Fruit fly (Drosophila melanogaster) whole organism, embryonic: Measurements from ENCODE around the gene CG31816.

ENCODE experiments used
- BtbVII ChIP-seq: fragments of 200-800 bp; sonication (Bioruptor generic); optimal IDR thresholded peaks from 3 replicates; lab custom pipeline; 2017; ENCODE audit warnings: missing biosample characterization, mild to moderate bottlenecking, missing genetic modification characterization
- CG11560 ChIP-seq: fragments of 200-800 bp; sonication (Bioruptor generic); IDR thresholded peaks from 3 replicates; pipeline ENCODE4 v1.3.6; 2022; ENCODE audit warnings: missing biosample characterization, missing genetic modification characterization
- CG12769 ChIP-seq: fragments of 200-800 bp; sonication (Bioruptor generic); optimal IDR thresholded peaks from 2 replicates; lab custom pipeline; 2019; ENCODE audit warnings: missing biosample characterization, mild to moderate bottlenecking, missing genetic modification characterization, moderate library complexity
- CG13775 ChIP-seq: fragments of 200-800 bp; sonication (Bioruptor generic); optimal IDR thresholded peaks from 3 replicates; lab custom pipeline; 2017; ENCODE audit warnings: missing biosample characterization, mild to moderate bottlenecking, missing genetic modification characterization
- CG14860 ChIP-seq: fragments of 200-800 bp; sonication (Bioruptor generic); IDR thresholded peaks from 3 replicates; pipeline ENCODE4 v1.3.6; 2022; ENCODE audit warnings: missing biosample characterization, missing genetic modification characterization; ENCODE audit not compliant: partially characterized antibody
- CG15479 ChIP-seq: fragments of 200-800 bp; sonication (Bioruptor generic); optimal IDR thresholded peaks from 3 replicates; lab custom pipeline; 2019; ENCODE audit warnings: missing biosample characterization, mild to moderate bottlenecking, missing genetic modification characterization, moderate library complexity
- CG15601 ChIP-seq: fragments of 200-800 bp; sonication (Bioruptor generic); optimal IDR thresholded peaks from 3 replicates; lab custom pipeline; 2019; ENCODE audit warnings: missing biosample characterization, mild to moderate bottlenecking, missing genetic modification characterization, moderate library complexity
- CG17385 ChIP-seq: fragments of 200-800 bp; sonication (Bioruptor generic); optimal IDR thresholded peaks from 3 replicates; lab custom pipeline; 2018; ENCODE audit warnings: missing biosample characterization, mild to moderate bottlenecking, missing genetic modification characterization
- CG2116 ChIP-seq: fragments of 200-800 bp; sonication (Bioruptor generic); optimal IDR thresholded peaks from 3 replicates; lab custom pipeline; 2018; ENCODE audit warnings: missing biosample characterization, mild to moderate bottlenecking, missing genetic modification characterization
- CG34376 ChIP-seq: fragments of 200-800 bp; sonication (Bioruptor generic); optimal IDR thresholded peaks from 2 replicates; lab custom pipeline; 2018; ENCODE audit warnings: missing biosample characterization, mild to moderate bottlenecking, missing genetic modification characterization
- CG42726 ChIP-seq: fragments of 200-800 bp; sonication (Bioruptor generic); IDR thresholded peaks from 2 replicates; pipeline ENCODE4 v1.3.6; 2022; ENCODE audit warnings: missing biosample characterization, missing genetic modification characterization; ENCODE audit not compliant: partially characterized antibody
- CG4282 ChIP-seq: fragments of 200-800 bp; sonication (Bioruptor generic); optimal IDR thresholded peaks from 2 replicates; lab custom pipeline; 2016; ENCODE audit warnings: missing biosample characterization, missing genetic modification characterization
- CG4424 ChIP-seq: fragments of 200-800 bp; sonication (Bioruptor generic); optimal IDR thresholded peaks from 3 replicates; lab custom pipeline; 2016; ENCODE audit warnings: missing biosample characterization, missing genetic modification characterization
- CG5180 ChIP-seq: fragments of 200-800 bp; sonication (Bioruptor generic); optimal IDR thresholded peaks from 3 replicates; lab custom pipeline; 2017; ENCODE audit warnings: missing biosample characterization, missing genetic modification characterization, mild to moderate bottlenecking, moderate library complexity, missing genetic modification reagents
- CG5953 ChIP-seq: fragments of 200-800 bp; sonication (Bioruptor generic); IDR thresholded peaks from 2 replicates; pipeline ENCODE4 v1.3.6; 2022; ENCODE audit warnings: missing biosample characterization, missing genetic modification characterization
- CG6683 ChIP-seq: fragments of 200-800 bp; sonication (Bioruptor generic); optimal IDR thresholded peaks from 2 replicates; lab custom pipeline; 2017; ENCODE audit warnings: missing biosample characterization, mild to moderate bottlenecking, missing genetic modification characterization, missing genetic modification reagents
- CG7357 ChIP-seq: fragments of 200-800 bp; sonication (Bioruptor generic); IDR thresholded peaks from 3 replicates; pipeline ENCODE4 v1.3.6; 2022; ENCODE audit warnings: missing biosample characterization, missing genetic modification characterization
- Dip2 ChIP-seq: fragments of 200-800 bp; sonication (Bioruptor generic); IDR thresholded peaks from 2 replicates; pipeline ENCODE4 v1.3.6; 2022; ENCODE audit warnings: missing biosample characterization, missing genetic modification characterization
- Doc2 ChIP-seq: fragments of 200-800 bp; sonication (Bioruptor generic); IDR thresholded peaks from 2 replicates; pipeline ENCODE4 v1.3.6; 2022; ENCODE audit warnings: missing biosample characterization, missing genetic modification characterization
- HLH3B ChIP-seq: fragments of 200-800 bp; sonication (Bioruptor generic); IDR thresholded peaks from 2 replicates; pipeline ENCODE4 v1.3.6; 2022; ENCODE audit warnings: missing biosample characterization, missing genetic modification characterization
- Hr51 ChIP-seq, 2 experiments: fragments of 200-800 bp; sonication (Bioruptor generic); optimal IDR thresholded peaks; 2 replicates in 1 of 2; 3 replicates in 1 of 2; lab custom pipeline; 2016 to 2018; ENCODE audit warnings: missing biosample characterization in 2 of 2, missing genetic modification characterization in 2 of 2, mild to moderate bottlenecking in 1 of 2, moderate library complexity in 1 of 2
- Opbp ChIP-seq: fragments of 200-800 bp; sonication (Bioruptor generic); IDR thresholded peaks from 3 replicates; pipeline ENCODE4 v1.3.6; 2022; ENCODE audit warnings: missing biosample characterization, missing genetic modification characterization; ENCODE audit not compliant: partially characterized antibody
- Ptx1 ChIP-seq: fragments of 200-800 bp; sonication (Bioruptor generic); IDR thresholded peaks from 2 replicates; pipeline ENCODE4 v1.3.6; 2022; ENCODE audit warnings: missing biosample characterization, missing genetic modification characterization
- Ravus ChIP-seq: fragments of 200-800 bp; sonication (Bioruptor generic); IDR thresholded peaks from 2 replicates; pipeline ENCODE4 v1.3.6; 2022; ENCODE audit warnings: missing biosample characterization, missing genetic modification characterization
- Rx ChIP-seq: fragments of 200-800 bp; sonication (Bioruptor generic); IDR thresholded peaks from 2 replicates; pipeline ENCODE4 v1.3.6; 2022; ENCODE audit warnings: missing biosample characterization, missing genetic modification characterization
- Tbp ChIP-seq: fragments of >200 bp; optimal IDR thresholded peaks from 2 replicates; lab custom pipeline; 2018; ENCODE audit warnings: missing biosample characterization, missing genetic modification characterization
- Trl ChIP-seq, 3 experiments: fragments of >200 bp in 2 of 3; fragments of 200-800 bp in 1 of 3; sonication (Bioruptor generic) in 1 of 3; optimal IDR thresholded peaks; 2 replicates in 1 of 3; 3 replicates in 2 of 3; lab custom pipeline; 2016 to 2017; ENCODE audit warnings: missing biosample characterization in 1 of 3, missing genetic modification characterization in 1 of 3
- YL-1 ChIP-seq: fragments of 200-800 bp; sonication (Bioruptor generic); optimal IDR thresholded peaks from 3 replicates; lab custom pipeline; 2017; ENCODE audit warnings: missing biosample characterization, mild to moderate bottlenecking, missing genetic modification characterization
- ara ChIP-seq: fragments of 200-800 bp; sonication (Bioruptor generic); IDR thresholded peaks from 2 replicates; pipeline ENCODE4 v1.3.6; 2022; ENCODE audit warnings: missing biosample characterization, missing genetic modification characterization
- crp ChIP-seq, 2 experiments: fragments of 200-800 bp; sonication (Bioruptor generic); optimal IDR thresholded peaks; 2 replicates in 1 of 2; 3 replicates in 1 of 2; lab custom pipeline; 2017; ENCODE audit warnings: missing biosample characterization in 2 of 2, missing genetic modification characterization in 2 of 2, mild to moderate bottlenecking in 1 of 2, moderate library complexity in 1 of 2
- dan ChIP-seq: fragments of 200-800 bp; sonication (Bioruptor generic); IDR thresholded peaks from 2 replicates; pipeline ENCODE4 v1.3.6; 2022; ENCODE audit warnings: missing biosample characterization, missing genetic modification characterization
- esg ChIP-seq: fragments of 200-800 bp; sonication (Bioruptor generic); conservative IDR thresholded peaks from 2 replicates; pipeline ENCODE4 v1.3.6; 2022; ENCODE audit warnings: missing biosample characterization, missing genetic modification characterization
- eyg ChIP-seq: fragments of 200-800 bp; sonication (Bioruptor generic); optimal IDR thresholded peaks from 3 replicates; lab custom pipeline; 2016; ENCODE audit warnings: missing biosample characterization, missing genetic modification characterization
- fd3F ChIP-seq: fragments of 200-800 bp; sonication (Bioruptor generic); optimal IDR thresholded peaks from 2 replicates; lab custom pipeline; 2018; ENCODE audit warnings: missing biosample characterization, mild to moderate bottlenecking, missing genetic modification characterization, moderate library complexity
- fd96Cb ChIP-seq: fragments of 200-800 bp; sonication (Bioruptor generic); optimal IDR thresholded peaks from 2 replicates; lab custom pipeline; 2018; ENCODE audit warnings: missing biosample characterization, mild to moderate bottlenecking, missing genetic modification characterization, moderate library complexity
- fu2 ChIP-seq: fragments of 200-800 bp; sonication (Bioruptor generic); optimal IDR thresholded peaks from 2 replicates; lab custom pipeline; 2016; ENCODE audit warnings: missing biosample characterization, missing genetic modification characterization
- grau ChIP-seq: fragments of 200-800 bp; optimal IDR thresholded peaks from 3 replicates; lab custom pipeline; 2019; ENCODE audit warnings: missing biosample characterization, mild to moderate bottlenecking, missing genetic modification characterization, moderate library complexity
- grn ChIP-seq: fragments of 200-800 bp; sonication (Bioruptor generic); optimal IDR thresholded peaks from 3 replicates; lab custom pipeline; 2017; ENCODE audit warnings: missing biosample characterization, missing genetic modification characterization
- hkb ChIP-seq, 2 experiments: fragments of 200-800 bp in 1 of 2; fragments of >200 bp in 1 of 2; sonication (Bioruptor generic) in 1 of 2; IDR thresholded peaks in 1 of 2; optimal IDR thresholded peaks in 1 of 2; 2 replicates each; pipeline versions ENCODE4 v1.3.6 to Lab custom; 2017 to 2022; ENCODE audit warnings: missing biosample characterization in 1 of 2, missing genetic modification characterization in 1 of 2
- inv ChIP-seq: fragments of 200-800 bp; sonication (Bioruptor generic); IDR thresholded peaks from 2 replicates; pipeline ENCODE4 v1.3.6; 2022; ENCODE audit warnings: missing biosample characterization, missing genetic modification characterization; ENCODE audit not compliant: partially characterized antibody
- jing ChIP-seq: fragments of 200-800 bp; sonication (Bioruptor generic); optimal IDR thresholded peaks from 2 replicates; lab custom pipeline; 2018; ENCODE audit warnings: missing biosample characterization, mild to moderate bottlenecking, missing genetic modification characterization
- lmd ChIP-seq: fragments of 200-800 bp; sonication (Bioruptor generic); IDR thresholded peaks from 2 replicates; pipeline ENCODE4 v1.3.6; 2022; ENCODE audit warnings: missing biosample characterization, missing genetic modification characterization
- row ChIP-seq: fragments of 200-800 bp; sonication (Bioruptor generic); IDR thresholded peaks from 3 replicates; pipeline ENCODE4 v1.3.6; 2022; ENCODE audit warnings: missing biosample characterization, missing genetic modification characterization
- sima ChIP-seq: fragments of 200-800 bp; sonication (Bioruptor generic); optimal IDR thresholded peaks from 2 replicates; lab custom pipeline; 2016; ENCODE audit warnings: missing biosample characterization, missing genetic modification characterization
- sqz ChIP-seq: fragments of 200-800 bp; sonication (Bioruptor generic); optimal IDR thresholded peaks from 3 replicates; lab custom pipeline; 2018; ENCODE audit warnings: missing biosample characterization, mild to moderate bottlenecking, missing genetic modification characterization
- trem ChIP-seq: fragments of 200-800 bp; optimal IDR thresholded peaks from 3 replicates; lab custom pipeline; 2019; ENCODE audit warnings: missing biosample characterization, mild to moderate bottlenecking, missing genetic modification characterization, moderate library complexity
- ttk ChIP-seq: fragments of 200-800 bp; sonication (Bioruptor generic); IDR thresholded peaks from 2 replicates; pipeline ENCODE4 v2.1.2; 2022; ENCODE audit warnings: missing biosample characterization, missing genetic modification characterization
- vnd ChIP-seq: fragments of 200-800 bp; sonication (Bioruptor generic); IDR thresholded peaks from 3 replicates; pipeline ENCODE4 v1.3.6; 2022; ENCODE audit warnings: missing biosample characterization, missing genetic modification characterization; ENCODE audit not compliant: partially characterized antibody

Gene CG31816

DNA sequence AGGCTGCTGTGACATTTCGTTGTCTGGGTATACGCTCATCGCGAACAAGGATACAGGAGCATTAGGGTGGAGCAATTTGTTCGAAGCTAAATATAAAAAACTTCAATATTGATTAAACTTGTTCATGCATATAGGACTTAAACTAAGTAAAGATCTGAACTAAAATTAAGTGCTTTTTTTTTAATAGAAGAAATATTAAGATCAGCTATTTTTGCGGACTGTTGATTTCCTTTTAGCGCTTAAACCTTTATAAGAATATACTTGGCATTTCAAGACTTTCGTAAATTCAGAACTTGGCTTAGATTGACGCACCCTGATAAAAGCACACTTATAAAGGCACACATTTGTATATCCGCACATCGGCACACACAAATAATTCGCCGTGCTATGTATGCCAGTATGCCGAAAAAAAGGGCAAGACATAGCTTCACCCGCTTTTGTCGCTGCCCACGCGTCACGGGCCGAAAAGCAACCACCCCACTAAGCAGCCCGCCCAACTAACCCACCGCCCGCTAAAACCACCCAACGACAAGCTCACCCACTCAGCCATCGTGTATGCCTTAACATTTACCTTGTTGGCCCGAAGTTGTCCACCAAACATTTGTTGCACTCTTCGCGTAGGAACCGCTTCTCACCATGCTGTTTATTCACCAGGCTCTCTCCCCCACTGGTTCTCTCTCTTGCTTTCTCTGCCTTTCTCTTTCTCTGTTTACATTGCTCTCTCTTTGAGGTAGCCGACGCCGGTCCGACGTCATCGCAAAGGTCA, 5.5 kb downstream of the CG31816 start (continued):
- TF ChIP-seq sima (no peak), CG7357 (GFP tag; lab: Robert Waterston, UW) (0 out of 3 replicates have a peak, but pooled peaks have one; percentile 36), CG4282 (GFP tag; lab: Kevin White, UChicago) (no peak), grn (GFP tag; lab: Kevin White, UChicago) (no peak), jing (GFP tag; lab: Kevin White, UChicago) (no peak), CG42726 (GFP tag; lab: Robert Waterston, UW) (no peak), lmd (GFP tag; lab: Robert Waterston, UW) (peak; percentile 36; the same call in 1 of the 2 replicates), dan (GFP tag; lab: Robert Waterston, UW) (no peak), CG15479 (no peak), CG13775 (GFP tag; lab: Kevin White, UChicago) (peak; percentile 56), ttk (GFP tag; lab: Robert Waterston, UW) (no peak), CG34376 (peak; percentile 74), grau (tag; lab: Kevin White, UChicago) (peak; percentile 80), CG17385 (peak; percentile 61), Doc2 (no peak), Opbp (GFP tag; lab: Robert Waterston, UW) (no peak), Dip2 (GFP tag; lab: Robert Waterston, UW) (no peak), YL-1 (no peak), inv (GFP tag; lab: Robert Waterston, UW) (no peak), row (GFP tag; lab: Robert Waterston, UW) (peak; percentile 59), eyg (no peak), CG2116 (no peak), fd3F (GFP tag; lab: Kevin White, UChicago) (peak; percentile 55), CG12769 (tag; lab: Kevin White, UChicago) (no peak), Ptx1 (no peak; the same call in 1 of the 2 replicates), Rx (GFP tag; lab: Robert Waterston, UW) (no peak), HLH3B (GFP tag; lab: Robert Waterston, UW) (no peak), CG6683 (GFP tag; lab: Kevin White, UChicago) (peak; percentile 67), CG5953 (GFP tag; lab: Robert Waterston, UW) (peak; percentile 12; the same call in 1 of the 2 replicates), CG15601 (tag; lab: Kevin White, UChicago) (no peak), Ravus (no peak), CG14860 (GFP tag; lab: Robert Waterston, UW) (no peak), Tbp (GFP tag; lab: Kevin White, UChicago) (no peak), fd96Cb (no peak), hkb (optimal IDR thresholded peaks at IDR 0.05; lab: Kevin White, UChicago) (no peak), hkb (GFP tag; IDR thresholded peaks at IDR 0.05; lab: Robert Waterston, UW) (no peak; the same call in 1 of the 2 replicates), esg (GFP tag; lab: Robert Waterston, UW) (peak; percentile 38; the same call in 1 of the 2 replicates), fu2 (GFP tag; lab: Kevin White, UChicago) (peak; percentile 24)

- TF ChIP-seq CG11560 (tag; lab: Robert Waterston, UW) (no peak), trem (peak; percentile 28), CG5180 (GFP tag; lab: Kevin White, UChicago) (no peak), CG4424 (GFP tag; lab: Kevin White, UChicago) (peak; percentile 19), ara (GFP tag; lab: Robert Waterston, UW) (no peak), sima (no peak), sqz (GFP tag; lab: Kevin White, UChicago) (peak; percentile 29), crp (GFP tag; optimal IDR thresholded peaks at IDR 0.05; lab: Kevin White, UChicago) (no peak), Trl (optimal IDR thresholded peaks at IDR 0.05; lab: Kevin White, UChicago) (peak in 1 of 2 experiments; percentile 7), Trl (GFP tag; optimal IDR thresholded peaks at IDR 0.05; lab: Kevin White, UChicago) (no peak), vnd (GFP tag; lab: Robert Waterston, UW) (no peak), BtbVII (GFP tag; lab: Kevin White, UChicago) (no peak), Hr51 (GFP tag; optimal IDR thresholded peaks at IDR 0.05; lab: Kevin White, UChicago) (peak in 1 of 2 experiments; percentile 69)
Observed at dm6 chr2L:16548418-16549108, 6.2 kb downstream of the CG31816 start.
